Fruit fly (Drosophila melanogaster): ENCODE results near the gene Jhbp16.

dm6 chr3R:21650506-21650905, 13.7 kb upstream of the Jhbp16 start:
- TF ChIP-seq Myc (optimal IDR thresholded peaks at IDR 0.05) (no peak), psq (optimal IDR thresholded peaks at IDR 0.05) (no peak), insv (optimal IDR thresholded peaks at IDR 0.05) (no peak), h (optimal IDR thresholded peaks at IDR 0.05) (no peak)

Measured in Kc167 (cell line).